Fruit fly (Drosophila melanogaster): ENCODE data around the gene CG32718.

CG32718 gene

DNA sequence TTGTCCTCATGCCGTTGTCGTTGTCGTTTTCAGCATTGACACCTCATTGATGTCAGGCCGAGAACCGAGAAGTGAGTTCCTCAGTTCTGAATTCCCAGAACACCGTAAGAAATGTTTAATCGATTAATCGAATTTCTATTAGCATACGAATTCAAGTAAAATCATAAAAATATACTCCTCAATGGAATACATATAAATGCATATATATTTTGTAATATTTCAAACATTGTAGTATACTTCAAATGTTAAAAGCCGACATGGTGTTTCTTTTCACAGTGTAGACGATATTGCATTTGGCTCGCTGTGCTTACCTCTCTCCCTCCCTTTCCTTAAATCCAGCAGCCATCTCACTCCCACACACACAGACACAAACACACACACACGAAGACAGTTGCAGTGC is 23.1 kb downstream of the CG32718 start:
- no peak for TF ChIP-seq psq (optimal IDR thresholded peaks at IDR 0.05)

DNA sequence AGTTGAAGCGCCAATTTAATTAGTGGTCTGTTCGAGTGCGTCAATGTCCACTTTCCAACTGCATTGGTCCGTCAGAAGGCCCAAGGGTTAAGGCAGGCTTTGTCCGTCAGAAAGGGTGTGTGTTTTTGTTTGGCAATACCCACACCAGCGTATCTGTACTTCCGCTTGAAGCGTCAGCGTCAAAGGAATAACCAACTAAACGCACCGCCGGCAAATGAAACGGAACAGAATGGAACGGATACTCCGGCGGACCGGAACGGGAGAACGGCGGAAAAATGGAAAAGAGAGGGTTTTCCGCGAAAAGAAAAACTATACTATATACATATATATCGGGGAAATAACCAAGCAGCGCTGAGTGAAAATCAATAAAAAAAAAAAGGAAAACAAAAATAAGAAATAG is 44.9 kb downstream of the CG32718 start:
- no peak for TF ChIP-seq Sin3A (optimal IDR thresholded peaks at IDR 0.05)
- TF ChIP-seq psq (optimal IDR thresholded peaks at IDR 0.05) = no peak

DNA sequence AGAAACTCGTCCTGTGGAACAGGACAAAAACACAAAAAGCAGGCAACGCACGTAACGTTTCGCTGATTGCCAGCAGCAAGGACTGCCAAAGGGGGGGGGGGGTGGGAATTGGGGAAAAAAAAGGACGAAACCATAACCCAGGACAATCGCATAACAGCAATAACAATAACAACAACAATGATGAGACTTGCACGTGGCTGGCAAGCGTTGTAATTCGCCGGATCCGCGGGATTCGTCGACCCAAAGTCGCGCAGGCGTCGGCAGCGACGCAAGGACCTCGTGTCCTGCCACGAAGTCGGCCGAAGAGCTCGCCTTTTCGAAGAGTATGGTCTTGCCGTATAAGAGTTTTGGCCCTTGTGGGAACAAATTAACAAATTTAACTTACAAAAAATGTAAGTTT is 47.3 kb downstream of the CG32718 start:
- TF ChIP-seq h (optimal IDR thresholded peaks at IDR 0.05) (no peak), Sin3A (optimal IDR thresholded peaks at IDR 0.05) (no peak), ttk (optimal IDR thresholded peaks at IDR 0.05) (no peak), psq (optimal IDR thresholded peaks at IDR 0.05) (no peak), Myc (optimal IDR thresholded peaks at IDR 0.05) (no peak), insv (optimal IDR thresholded peaks at IDR 0.05) (no peak)

DNA sequence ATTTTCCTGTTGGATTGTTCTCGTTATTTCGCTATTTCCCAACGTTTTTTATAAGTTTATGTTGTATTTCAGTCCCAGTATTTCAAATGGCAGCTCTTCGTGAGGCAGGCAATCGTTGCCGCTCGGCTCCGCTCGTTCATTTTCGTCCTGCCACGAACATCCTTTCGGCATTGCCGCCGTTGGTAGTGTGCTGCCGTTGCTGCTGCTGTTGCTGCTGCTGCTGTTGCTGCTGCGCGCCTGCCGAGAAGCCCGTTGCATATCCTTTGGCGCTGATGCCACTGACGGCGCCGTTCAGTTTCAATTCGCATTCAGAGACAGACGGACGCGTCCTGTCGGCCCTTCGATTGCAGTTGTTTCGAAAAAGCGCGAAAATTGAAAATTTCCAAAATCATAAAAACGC is 47.9 kb downstream of the CG32718 start, which contains the start of gene CARPA:
Gene CARPA (plus strand): TSS at position 301 of the 400 bp plus-strand sequence.
- TF ChIP-seq Sin3A (optimal IDR thresholded peaks at IDR 0.05) (no peak), Myc (optimal IDR thresholded peaks at IDR 0.05) (no peak), psq (optimal IDR thresholded peaks at IDR 0.05) (no peak), h (optimal IDR thresholded peaks at IDR 0.05) (no peak), ttk (optimal IDR thresholded peaks at IDR 0.05) (no peak), insv (optimal IDR thresholded peaks at IDR 0.05) (no peak)

Data from Kc167 (cell line).